Worm (Caenorhabditis elegans) whole organism, early embryonic: ENCODE results near the gene srx-43.

Experiments used
- ama-1 ChIP-seq: fragments of 150-350 bp; optimal IDR thresholded peaks from 2 replicates; lab custom pipeline; 2014
- ets-7 ChIP-seq: sonication (generic microtip); optimal IDR thresholded peaks from 2 replicates; lab custom pipeline; 2016; ENCODE audit warnings: missing genotype, missing genetic modification characterization, missing compliant biosample characterization
- tra-4 ChIP-seq: sonication (generic microtip); optimal IDR thresholded peaks from 2 replicates; lab custom pipeline; 2017; ENCODE audit warnings: missing genetic modification characterization, missing compliant biosample characterization

ce11 chrV:16057010-16057463, 39.3 kb downstream of the srx-43 start, which contains the start of gene F14H3.5:
- TF ChIP-seq ets-7 (tag; lab: Kevin White, UChicago) (no peak), tra-4 (tag; lab: Kevin White, UChicago) (no peak), ama-1 (lab: Kevin White, UChicago) (no peak)
